Fruit fly (Drosophila melanogaster) Kc167 (cell line): ENCODE results near the gene CG13244.

Source experiments
- Myc ChIP-seq: fragments of >200 bp; optimal IDR thresholded peaks from 2 replicates; lab custom pipeline; 2017; ENCODE audit warnings: missing external identifiers
- Sin3A ChIP-seq: fragments of >200 bp; optimal IDR thresholded peaks from 2 replicates; lab custom pipeline; 2018; ENCODE audit warnings: missing external identifiers
- h ChIP-seq: fragments of >200 bp; optimal IDR thresholded peaks from 3 replicates; lab custom pipeline; 2018; ENCODE audit warnings: missing external identifiers

DNA sequence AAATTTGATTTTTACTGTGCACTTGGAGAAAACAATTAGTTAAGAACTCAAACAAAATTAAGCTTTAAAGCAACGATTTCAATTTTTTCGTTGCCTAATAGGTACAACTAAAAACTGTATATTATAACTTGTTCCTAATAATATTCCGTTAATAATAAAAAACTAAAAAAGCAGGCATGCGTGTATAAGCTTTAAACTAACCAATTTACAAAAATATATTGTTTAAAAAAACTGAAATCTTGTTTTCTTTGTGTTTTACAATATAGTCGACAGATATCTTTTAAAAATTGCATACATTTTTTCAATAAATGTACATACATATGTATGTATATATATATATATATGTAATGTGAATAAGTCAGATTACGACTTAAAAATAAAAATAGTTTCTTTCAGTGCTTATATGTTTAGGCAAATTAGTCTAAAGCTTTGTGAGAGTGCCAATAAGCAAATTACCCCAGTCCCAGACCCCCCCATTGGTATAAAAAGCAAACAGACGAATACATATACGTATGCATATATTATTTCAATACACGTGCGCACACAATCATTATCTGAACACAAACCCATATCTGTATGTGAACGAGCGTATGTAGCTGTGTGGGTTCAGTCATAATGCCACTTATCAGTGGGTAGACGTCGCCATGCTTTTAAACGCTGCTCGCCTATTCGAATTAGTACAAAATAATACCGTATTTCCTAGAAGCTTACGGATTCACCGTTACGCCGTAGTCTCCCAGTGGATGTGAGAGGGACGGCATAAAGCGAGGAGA is 3.6 kb upstream of the CG13244 start:
- TF ChIP-seq Myc (no peak), h (lab: Kevin White, UChicago) (no peak), Sin3A (lab: Kevin White, UChicago) (no peak)
